In the genomic region with DNA sequence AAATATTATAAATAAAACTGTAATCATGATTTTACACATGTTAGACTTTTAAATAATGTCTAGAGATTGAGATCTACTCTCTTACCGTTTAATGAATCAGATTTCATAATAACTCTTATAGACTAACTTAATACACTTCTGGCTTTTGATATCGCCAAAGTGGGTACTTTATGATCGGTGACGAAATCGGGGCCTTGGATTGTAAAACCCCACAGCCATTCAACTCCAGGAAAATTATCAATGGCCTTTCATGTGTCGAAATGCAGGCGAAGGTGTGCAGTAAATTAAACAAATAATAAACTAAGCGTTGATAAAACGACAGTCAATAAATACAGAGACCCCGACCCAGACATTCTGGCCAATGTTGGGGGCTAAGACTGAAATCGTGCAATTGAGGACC, we compare ENCODE assay signal across 4 fruit fly cellular contexts.
TF ChIP-seq lines count a peak whose summit lies in the region.

No protein-coding gene starts in this region.

- no peak for TF ChIP-seq CTCF in whole organism, embryonic (GFP tag; optimal IDR thresholded peaks at IDR 0.05; lab: Kevin White, UChicago)

TF ChIP-seq in whole organism, adult, 20 proteins besides CTCF, POLR2A, EP300 and RAD21:
- TF ChIP-seq Crg-1 (GFP tag; optimal IDR thresholded peaks at IDR 0.05; lab: Kevin White, UChicago) (no peak), CG12768 (GFP tag; optimal IDR thresholded peaks at IDR 0.05; lab: Kevin White, UChicago) (no peak), cic (GFP tag; optimal IDR thresholded peaks at IDR 0.05; lab: Kevin White, UChicago) (peak; percentile 26), bab1 (GFP tag; optimal IDR thresholded peaks at IDR 0.05; lab: Kevin White, UChicago) (no peak), Hr96 (GFP tag; optimal IDR thresholded peaks at IDR 0.05; lab: Kevin White, UChicago) (peak; percentile 21), CG14711 (tag; optimal IDR thresholded peaks at IDR 0.05; lab: Kevin White, UChicago) (no peak), pad (GFP tag; optimal IDR thresholded peaks at IDR 0.05; lab: Kevin White, UChicago) (no peak), toe (GFP tag; optimal IDR thresholded peaks at IDR 0.05; lab: Kevin White, UChicago) (no peak), kay (GFP tag; lab: Kevin White, UChicago; ENCODE audit: borderline replicate concordance) (peak; percentile 75), Mnt (GFP tag; optimal IDR thresholded peaks at IDR 0.05; lab: Kevin White, UChicago) (no peak)
TF ChIP-seq in whole organism, adult: peak in this region for 3.

TF ChIP-seq in whole organism, embryonic, 481 proteins besides CTCF, POLR2A, EP300 and RAD21:
- TF ChIP-seq lov (optimal IDR thresholded peaks at IDR 0.05; lab: Kevin White, UChicago) (no peak), lov (GFP tag; IDR thresholded peaks at IDR 0.05; lab: Robert Waterston, UW) (no peak), CG13894 (tag; optimal IDR thresholded peaks at IDR 0.05; lab: Kevin White, UChicago) (no peak), Gug (GFP tag; IDR thresholded peaks at IDR 0.05; lab: Robert Waterston, UW) (no peak), inv (GFP tag; IDR thresholded peaks at IDR 0.05; lab: Robert Waterston, UW; ENCODE audit: partially characterized antibody) (no peak), CG18599 (GFP tag; optimal IDR thresholded peaks at IDR 0.05; lab: Kevin White, UChicago) (no peak), sug (tag; optimal IDR thresholded peaks at IDR 0.05; lab: Kevin White, UChicago) (peak; percentile 26), shn (GFP tag; optimal IDR thresholded peaks at IDR 0.05; lab: Kevin White, UChicago) (no peak), D19A (tag; optimal IDR thresholded peaks at IDR 0.05; lab: Kevin White, UChicago) (peak; percentile 30), Hmx (GFP tag; optimal IDR thresholded peaks at IDR 0.05; lab: Kevin White, UChicago) (no peak), wdn (GFP tag; IDR thresholded peaks at IDR 0.05; lab: Robert Waterston, UW) (no peak), CG10274 (GFP tag; optimal IDR thresholded peaks at IDR 0.05; lab: Kevin White, UChicago) (no peak), gfzf (GFP tag; optimal IDR thresholded peaks at IDR 0.05; lab: Kevin White, UChicago) (no peak), Sin3A (optimal IDR thresholded peaks at IDR 0.05; lab: Kevin White, UChicago) (no peak), grau (tag; optimal IDR thresholded peaks at IDR 0.05; lab: Kevin White, UChicago) (no peak), Awh (GFP tag; IDR thresholded peaks at IDR 0.05; lab: Robert Waterston, UW) (no peak)
TF ChIP-seq in whole organism, embryonic: peak in this region for 2.

TF ChIP-seq in whole organism, prepupa, 60 proteins besides CTCF, POLR2A, EP300 and RAD21:
- TF ChIP-seq CG34406 (GFP tag; optimal IDR thresholded peaks at IDR 0.05; lab: Kevin White, UChicago) (no peak), vri (GFP tag; optimal IDR thresholded peaks at IDR 0.05; lab: Kevin White, UChicago) (peak; percentile 78)

TF ChIP-seq in whole organism, wandering third instar larva, 38 proteins besides CTCF, POLR2A, EP300 and RAD21:
- TF ChIP-seq tai (GFP tag; optimal IDR thresholded peaks at IDR 0.05; lab: Kevin White, UChicago) (no peak), Rel (GFP tag; optimal IDR thresholded peaks at IDR 0.05; lab: Kevin White, UChicago) (no peak), Rel (tag; optimal IDR thresholded peaks at IDR 0.05; lab: Kevin White, UChicago) (peak; percentile 33)
TF ChIP-seq in whole organism, wandering third instar larva: peak in this region for 1.
